Worm (Caenorhabditis elegans): ENCODE results near the gene lag-2.

ce11 chrV:3204433-3204832 is 16.3 kb downstream of the lag-2 start:
- no peak for TF ChIP-seq ets-7 (tag; optimal IDR thresholded peaks at IDR 0.05)
- TF ChIP-seq ama-1 (optimal IDR thresholded peaks at IDR 0.05): no peak
- no peak for TF ChIP-seq hnd-1 (tag; optimal IDR thresholded peaks at IDR 0.05)
- TF ChIP-seq tbx-11 (GFP tag; IDR thresholded peaks at IDR 0.05): no peak
- TF ChIP-seq F13C5.2 (tag; optimal IDR thresholded peaks at IDR 0.05): no peak
- TF ChIP-seq hmbx-1 (tag; optimal IDR thresholded peaks at IDR 0.05): no peak
- no peak for TF ChIP-seq flt-1 (GFP tag; IDR thresholded peaks at IDR 0.05)
